Fruit fly (Drosophila melanogaster): Measurements from ENCODE around the gene Tbh.

DNA sequence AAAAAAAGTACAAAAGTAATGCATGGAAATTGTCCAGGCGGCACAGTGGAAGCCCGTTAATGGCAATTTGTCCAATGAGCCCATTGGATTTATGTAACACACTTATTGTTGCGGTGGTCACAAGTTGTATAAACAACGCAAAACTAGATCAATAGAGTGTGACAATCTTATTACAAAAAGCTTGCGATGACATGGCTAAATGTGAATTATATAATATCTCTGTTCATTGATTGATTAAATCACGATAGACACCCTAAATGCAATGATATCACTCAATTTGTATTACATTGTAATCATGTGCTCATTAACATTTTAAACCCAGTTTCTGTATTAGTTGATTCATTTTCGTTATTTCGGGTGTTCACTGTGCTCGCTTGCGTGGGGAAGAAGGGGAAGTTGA, 17.5 kb upstream of the Tbh start:
- TF ChIP-seq CTCF (optimal IDR thresholded peaks at IDR 0.05) (no peak), CG8478 (optimal IDR thresholded peaks at IDR 0.05) (no peak)

Data from S2 (cell line).